Worm (Caenorhabditis elegans): ENCODE results near the gene srx-31.

DNA sequence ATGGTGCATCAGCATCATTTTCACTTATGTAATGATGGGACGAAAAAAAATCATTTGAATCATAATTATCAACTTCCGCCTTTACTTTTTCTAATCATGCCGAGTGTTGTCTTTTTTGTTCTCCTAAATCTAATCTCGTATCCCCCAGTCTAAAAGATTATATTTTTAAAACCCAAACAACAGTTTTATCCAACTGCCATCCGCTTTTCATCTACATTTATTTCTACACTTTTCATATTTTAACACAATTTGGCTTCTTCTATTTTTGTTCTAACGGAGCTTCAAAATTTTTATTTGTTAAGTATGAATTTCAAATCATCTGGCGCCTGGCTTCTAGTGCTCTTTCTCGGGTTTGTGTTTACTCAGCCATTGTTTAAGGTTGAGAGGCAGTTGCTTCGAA, 29.4 kb upstream of the srx-31 start, which contains the start of gene K09C6.3:
- no peak for TF ChIP-seq tra-4 (tag; optimal IDR thresholded peaks at IDR 0.05)
- no peak for TF ChIP-seq ama-1 (optimal IDR thresholded peaks at IDR 0.05)
- no peak for TF ChIP-seq flt-1 (GFP tag; IDR thresholded peaks at IDR 0.05)
- no peak for TF ChIP-seq ceh-13 (GFP tag; optimal IDR thresholded peaks at IDR 0.05)
- TF ChIP-seq hnd-1 (tag; optimal IDR thresholded peaks at IDR 0.05), result no peak
- no peak for TF ChIP-seq hmg-4 (GFP tag; optimal IDR thresholded peaks at IDR 0.05)
- no peak for TF ChIP-seq ets-7 (tag; optimal IDR thresholded peaks at IDR 0.05)
- no peak for TF ChIP-seq tbx-37 (GFP tag; conservative IDR thresholded peaks at IDR 0.05)
- TF ChIP-seq F13C5.2 (tag; optimal IDR thresholded peaks at IDR 0.05), result no peak
- TF ChIP-seq tbx-11 (GFP tag; IDR thresholded peaks at IDR 0.05), result no peak
- no peak for TF ChIP-seq aly-1 (tag; optimal IDR thresholded peaks at IDR 0.05)
- no peak for TF ChIP-seq scrt-1 (GFP tag; IDR thresholded peaks at IDR 0.05)
- TF ChIP-seq hmbx-1 (tag; optimal IDR thresholded peaks at IDR 0.05), result no peak
- TF ChIP-seq B0310.2 (tag; optimal IDR thresholded peaks at IDR 0.05), result no peak
